Fruit fly (Drosophila melanogaster): ENCODE data around the gene CG10591.

Gene CG10591

DNA sequence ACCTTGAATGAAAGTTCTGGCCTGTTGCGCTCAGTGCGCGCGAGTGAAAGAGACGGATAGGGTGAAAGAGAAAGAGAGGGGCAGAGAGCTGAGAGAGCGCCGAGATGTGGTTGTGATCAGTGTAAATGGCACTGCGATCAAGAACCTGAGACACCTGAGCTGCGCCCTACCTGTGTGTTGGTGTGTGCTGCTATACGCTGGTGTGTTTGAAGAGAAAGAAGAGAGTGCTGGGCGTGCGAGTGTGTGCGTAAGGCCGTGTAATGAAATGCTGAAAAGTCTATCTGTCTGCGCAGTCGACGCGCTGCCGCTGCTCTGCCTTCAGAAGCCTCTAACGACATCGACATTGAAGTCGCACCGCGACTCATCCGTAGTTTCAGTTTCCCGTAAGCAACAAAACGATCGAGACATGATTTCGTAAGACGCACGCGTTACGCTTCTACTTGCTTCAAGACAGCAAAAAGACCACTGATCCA, 31.2 kb upstream of the CG10591 start, which contains the start of gene Blimp-1 (continued):
- peak; percentile 19; the same call in 1 of the 2 replicates for TF ChIP-seq chm (GFP tag; IDR thresholded peaks at IDR 0.05)

dm6 chr3L:5630176-5630583, 30.7 kb upstream of the CG10591 start:
- TF ChIP-seq luna (GFP tag; optimal IDR thresholded peaks at IDR 0.05) (no peak), Hmr (GFP tag; optimal IDR thresholded peaks at IDR 0.05) (no peak), CG12219 (GFP tag; optimal IDR thresholded peaks at IDR 0.05) (no peak), CG14710 (tag; optimal IDR thresholded peaks at IDR 0.05) (peak; percentile 33), hb (GFP tag; IDR thresholded peaks at IDR 0.05; ENCODE audit: partially characterized antibody) (no peak), BtbVII (GFP tag; optimal IDR thresholded peaks at IDR 0.05) (no peak), otp (GFP tag; IDR thresholded peaks at IDR 0.05) (no peak), CG4282 (GFP tag; optimal IDR thresholded peaks at IDR 0.05) (no peak), Doc3 (GFP tag; IDR thresholded peaks at IDR 0.05; ENCODE audit: partially characterized antibody) (no peak), CG6765 (GFP tag; optimal IDR thresholded peaks at IDR 0.05) (no peak), CG6272 (GFP tag; IDR thresholded peaks at IDR 0.05) (no peak), repo (GFP tag; optimal IDR thresholded peaks at IDR 0.05) (no peak), Camta (GFP tag; optimal IDR thresholded peaks at IDR 0.05) (no peak), CG2712 (tag; optimal IDR thresholded peaks at IDR 0.05) (peak; percentile 52), Dip2 (GFP tag; IDR thresholded peaks at IDR 0.05) (no peak), trem (tag; optimal IDR thresholded peaks at IDR 0.05) (peak; percentile 4), gfzf (GFP tag; optimal IDR thresholded peaks at IDR 0.05) (no peak), B-H2 (GFP tag; optimal IDR thresholded peaks at IDR 0.05) (no peak), CG4360 (GFP tag; IDR thresholded peaks at IDR 0.05) (no peak), HHEX (GFP tag; optimal IDR thresholded peaks at IDR 0.05) (no peak), ase (GFP tag; IDR thresholded peaks at IDR 0.05) (no peak), CG1647 (GFP tag; optimal IDR thresholded peaks at IDR 0.05) (no peak), Xbp1 (GFP tag; optimal IDR thresholded peaks at IDR 0.05) (peak; percentile 9), CG10267 (tag; optimal IDR thresholded peaks at IDR 0.05) (no peak), crp (GFP tag; optimal IDR thresholded peaks at IDR 0.05) (no peak), Dip3 (GFP tag; optimal IDR thresholded peaks at IDR 0.05) (no peak), CG6689 (GFP tag; IDR thresholded peaks at IDR 0.05) (0 out of 2 replicates have a peak, but pooled peaks have one; percentile 12), CG31224 (GFP tag; IDR thresholded peaks at IDR 0.05) (no peak), NC2α (GFP tag; optimal IDR thresholded peaks at IDR 0.05) (no peak), CG9817 (tag; optimal IDR thresholded peaks at IDR 0.05) (no peak), lola (GFP tag; optimal IDR thresholded peaks at IDR 0.05) (peak in 1 of 3 experiments; percentile 68), CG12071 (GFP tag; optimal IDR thresholded peaks at IDR 0.05) (no peak), CG15011 (GFP tag; optimal IDR thresholded peaks at IDR 0.05) (no peak), Drgx (GFP tag; IDR thresholded peaks at IDR 0.05) (peak; percentile 25; the same call in 1 of the 2 replicates), CHES-1-like (GFP tag; optimal IDR thresholded peaks at IDR 0.05) (no peak), MBD-R2 (GFP tag; IDR thresholded peaks at IDR 0.05) (no peak), sens (GFP tag) (peak; percentile 87), pum (GFP tag; optimal IDR thresholded peaks at IDR 0.05) (no peak), Blimp-1 (GFP tag; optimal IDR thresholded peaks at IDR 0.05) (no peak), CG14965 (GFP tag; optimal IDR thresholded peaks at IDR 0.05; ENCODE audit: borderline replicate concordance) (no peak), pan (optimal IDR thresholded peaks at IDR 0.05) (no peak), pan (GFP tag; optimal IDR thresholded peaks at IDR 0.05 in 1 of 2, IDR thresholded peaks at IDR 0.05 in 1 of 2) (no peak), NfI (GFP tag; optimal IDR thresholded peaks at IDR 0.05) (no peak), CG6654 (GFP tag; optimal IDR thresholded peaks at IDR 0.05) (peak; percentile 15), HLH3B (GFP tag; IDR thresholded peaks at IDR 0.05) (no peak), Atf6 (GFP tag; IDR thresholded peaks at IDR 0.05) (no peak), CG15269 (tag; optimal IDR thresholded peaks at IDR 0.05) (no peak), CoRest (tag; optimal IDR thresholded peaks at IDR 0.05) (peak; percentile 12)
